Worm (Caenorhabditis elegans) whole organism, L2 larva: ENCODE results near the gene C26E6.1.

ENCODE experiments used
- F13H6.1 ChIP-seq: sonication (generic microtip); optimal IDR thresholded peaks from 2 replicates; lab custom pipeline; 2016; ENCODE audit warnings: missing genetic modification characterization, missing compliant biosample characterization
- alr-1 ChIP-seq: fragments of 150-350 bp; optimal IDR thresholded peaks from 2 replicates; lab custom pipeline; 2014; ENCODE audit warnings: missing biosample characterization, missing genetic modification characterization
- ama-1 ChIP-seq: fragments of 150-350 bp; optimal IDR thresholded peaks from 2 replicates; lab custom pipeline; 2018; ENCODE audit warnings: inconsistent platforms
- nhr-77 ChIP-seq: fragments of 150-350 bp; optimal IDR thresholded peaks from 2 replicates; lab custom pipeline; 2014; ENCODE audit warnings: missing biosample characterization, missing genetic modification characterization
- snpc-4 ChIP-seq: fragments of 150-350 bp; optimal IDR thresholded peaks from 2 replicates; lab custom pipeline; 2014; ENCODE audit warnings: missing biosample characterization, missing genetic modification characterization
- unc-62 ChIP-seq: fragments of 150-350 bp; optimal IDR thresholded peaks from 2 replicates; lab custom pipeline; 2014; ENCODE audit warnings: missing biosample characterization, missing genetic modification reagents, missing genetic modification characterization
- ztf-11 ChIP-seq: sonication (generic microtip); optimal IDR thresholded peaks from 2 replicates; lab custom pipeline; 2017; ENCODE audit warnings: missing biosample characterization, missing genetic modification characterization

DNA sequence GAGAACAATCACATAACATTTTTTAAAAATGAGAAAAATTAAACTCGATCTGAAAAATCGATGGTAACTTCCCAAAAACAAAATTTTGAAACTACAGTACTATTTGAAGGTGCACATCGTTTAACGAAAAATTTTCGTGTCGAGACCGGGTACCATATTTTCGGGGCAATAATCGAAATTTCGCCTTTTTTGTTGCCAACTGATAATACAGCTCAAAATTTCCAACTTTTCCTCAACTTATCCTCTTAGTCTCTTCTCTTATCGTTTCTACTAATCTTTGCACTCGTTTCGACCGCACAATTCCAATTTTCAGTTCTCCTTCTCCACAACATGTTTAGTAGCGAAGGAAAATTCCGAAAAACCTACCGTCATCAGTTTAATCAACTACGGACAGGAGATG is 49.8 kb upstream of the C26E6.1 start, which contains the start of gene rom-1:
- no peak for TF ChIP-seq unc-62 (GFP tag; lab: Kevin White, UChicago)
- no peak for TF ChIP-seq ztf-11 (tag; lab: Kevin White, UChicago)
- TF ChIP-seq snpc-4, result no peak
- no peak for TF ChIP-seq alr-1
- TF ChIP-seq ama-1 (lab: Kevin White, UChicago), result no peak
- no peak for TF ChIP-seq F13H6.1
- no peak for TF ChIP-seq nhr-77 (tag; lab: Kevin White, UChicago)
